Worm (Caenorhabditis elegans) whole organism, late embryonic: ENCODE measurements around the gene acp-6.

Experiments used
- C08G9.2 ChIP-seq: sonication (generic microtip); optimal IDR thresholded peaks from 2 replicates; lab custom pipeline; 2016; ENCODE audit warnings: mild to moderate bottlenecking, missing genetic modification characterization, moderate library complexity, missing compliant biosample characterization
- K02D7.2 ChIP-seq: sonication (generic microtip); optimal IDR thresholded peaks from 2 replicates; lab custom pipeline; 2017; ENCODE audit warnings: mild to moderate bottlenecking, missing genetic modification characterization, missing compliant biosample characterization
- T23F11.4 ChIP-seq: fragments of 200-800 bp; sonication (Bioruptor generic); optimal IDR thresholded peaks from 2 replicates; lab custom pipeline; 2018; ENCODE audit warnings: mild to moderate bottlenecking, missing genetic modification characterization, missing compliant biosample characterization
- ahr-1 ChIP-seq: sonication (generic microtip); optimal IDR thresholded peaks from 2 replicates; lab custom pipeline; 2016; ENCODE audit warnings: missing genetic modification characterization, missing compliant biosample characterization
- ama-1 ChIP-seq: fragments of 150-350 bp; optimal IDR thresholded peaks from 2 replicates; lab custom pipeline; 2014
- ceh-14 ChIP-seq: sonication (generic microtip); optimal IDR thresholded peaks from 2 replicates; lab custom pipeline; 2016; ENCODE audit warnings: missing genotype, missing genetic modification characterization, missing compliant biosample characterization
- ceh-18 ChIP-seq: sonication (generic microtip); optimal IDR thresholded peaks from 2 replicates; lab custom pipeline; 2016; ENCODE audit warnings: missing genetic modification characterization, missing compliant biosample characterization
- ceh-24 ChIP-seq: sonication (generic microtip); optimal IDR thresholded peaks from 2 replicates; lab custom pipeline; 2016; ENCODE audit warnings: mild to moderate bottlenecking, missing genetic modification characterization, missing compliant biosample characterization
- ceh-30 ChIP-seq: fragments of 150-350 bp; optimal IDR thresholded peaks from 2 replicates; lab custom pipeline; 2014; ENCODE audit warnings: missing biosample characterization, missing genetic modification characterization
- ceh-31 ChIP-seq: sonication (generic microtip); optimal IDR thresholded peaks from 2 replicates; lab custom pipeline; 2016; ENCODE audit warnings: missing genetic modification characterization, missing compliant biosample characterization
- ceh-45 ChIP-seq: fragments of 200-800 bp; sonication (Bioruptor generic); IDR thresholded peaks from 2 replicates; pipeline ENCODE4 v1.3.6; 2022; ENCODE audit warnings: missing genetic modification reagents, missing genetic modification characterization, missing compliant biosample characterization
- ceh-6 ChIP-seq: fragments of 200-800 bp; sonication (Bioruptor generic); optimal IDR thresholded peaks from 2 replicates; lab custom pipeline; 2018; ENCODE audit warnings: mild to moderate bottlenecking, missing genetic modification characterization, missing compliant biosample characterization
- ceh-9 ChIP-seq: sonication (generic microtip); optimal IDR thresholded peaks from 2 replicates; lab custom pipeline; 2016; ENCODE audit warnings: mild to moderate bottlenecking, missing genetic modification characterization, inconsistent platforms, missing compliant biosample characterization
- dmd-4 ChIP-seq: sonication (generic microtip); optimal IDR thresholded peaks from 2 replicates; lab custom pipeline; 2016; ENCODE audit warnings: borderline replicate concordance, missing genetic modification characterization, missing compliant biosample characterization
- dve-1 ChIP-seq: sonication (generic microtip); optimal IDR thresholded peaks from 2 replicates; lab custom pipeline; 2017; ENCODE audit warnings: antibody characterized with exemption, mild to moderate bottlenecking, missing genetic modification characterization, missing compliant biosample characterization
- fax-1 ChIP-seq: sonication (generic microtip); optimal IDR thresholded peaks from 2 replicates; lab custom pipeline; 2016; ENCODE audit warnings: missing genotype, missing genetic modification characterization, missing compliant biosample characterization
- hlh-13 ChIP-seq: fragments of 200-800 bp; sonication (Bioruptor generic); optimal IDR thresholded peaks from 2 replicates; lab custom pipeline; 2018; ENCODE audit warnings: mild to moderate bottlenecking, missing genetic modification characterization, missing compliant biosample characterization
- hlh-30 ChIP-seq: sonication (generic microtip); optimal IDR thresholded peaks from 2 replicates; lab custom pipeline; 2017; ENCODE audit warnings: antibody characterized with exemption, missing genetic modification characterization, missing compliant biosample characterization; ENCODE audit not compliant: insufficient read depth
- mec-3 ChIP-seq: sonication (generic microtip); optimal IDR thresholded peaks from 2 replicates; lab custom pipeline; 2016; ENCODE audit warnings: borderline replicate concordance, missing genetic modification characterization, missing compliant biosample characterization
- nfya-1 ChIP-seq: sonication (generic microtip); optimal IDR thresholded peaks from 2 replicates; lab custom pipeline; 2017; ENCODE audit warnings: missing genetic modification characterization, mild to moderate bottlenecking, missing compliant biosample characterization, antibody characterized with exemption, moderate library complexity
- nhr-11 ChIP-seq: fragments of 150-350 bp; optimal IDR thresholded peaks from 2 replicates; lab custom pipeline; 2014; ENCODE audit warnings: missing biosample characterization, missing genetic modification characterization
- npax-4 ChIP-seq: sonication (generic microtip); optimal IDR thresholded peaks from 2 replicates; lab custom pipeline; 2016; ENCODE audit warnings: missing genetic modification characterization, missing compliant biosample characterization
- odd-2 ChIP-seq: sonication (generic microtip); optimal IDR thresholded peaks from 2 replicates; lab custom pipeline; 2017; ENCODE audit warnings: antibody characterized with exemption, mild to moderate bottlenecking, missing genetic modification characterization, missing compliant biosample characterization
- pag-3 ChIP-seq: sonication (generic microtip); optimal IDR thresholded peaks from 2 replicates; lab custom pipeline; 2016; ENCODE audit warnings: missing compliant biosample characterization, missing genetic modification characterization, borderline replicate concordance
- pha-4 ChIP-seq: fragments of 150-350 bp; optimal IDR thresholded peaks from 2 replicates; lab custom pipeline; 2018; ENCODE audit warnings: missing biosample characterization, missing genetic modification reagents, missing genetic modification characterization
- pros-1 ChIP-seq: fragments of 150-350 bp; optimal IDR thresholded peaks from 2 replicates; lab custom pipeline; 2014; ENCODE audit warnings: missing biosample characterization, missing genetic modification reagents, missing genetic modification characterization
- ref-2 ChIP-seq: sonication (generic microtip); optimal IDR thresholded peaks from 2 replicates; lab custom pipeline; 2016; ENCODE audit warnings: missing genetic modification characterization, missing compliant biosample characterization
- rnt-1 ChIP-seq: sonication (generic microtip); optimal IDR thresholded peaks from 2 replicates; lab custom pipeline; 2016; ENCODE audit warnings: missing genetic modification characterization, missing compliant biosample characterization
- sdc-2 ChIP-seq: sonication (generic microtip); optimal IDR thresholded peaks from 2 replicates; lab custom pipeline; 2016; ENCODE audit warnings: missing genotype, missing genetic modification characterization, missing compliant biosample characterization
- sox-2 ChIP-seq: fragments of 200-800 bp; sonication (Bioruptor generic); IDR thresholded peaks from 2 replicates; pipeline ENCODE4 v1.3.6; 2022; ENCODE audit warnings: missing genetic modification reagents, missing genetic modification characterization, missing compliant biosample characterization
- tbx-7 ChIP-seq: sonication (generic microtip); optimal IDR thresholded peaks from 2 replicates; lab custom pipeline; 2016; ENCODE audit warnings: missing genotype, missing genetic modification characterization, missing compliant biosample characterization
- unc-42 ChIP-seq: sonication (generic microtip); optimal IDR thresholded peaks from 2 replicates; lab custom pipeline; 2016; ENCODE audit warnings: missing genotype, missing genetic modification characterization, missing compliant biosample characterization
- unc-55 ChIP-seq: sonication (generic microtip); optimal IDR thresholded peaks from 2 replicates; lab custom pipeline; 2017; ENCODE audit warnings: missing biosample characterization, missing genetic modification reagents, missing genetic modification characterization
- unc-86 ChIP-seq: sonication (generic microtip); optimal IDR thresholded peaks from 2 replicates; lab custom pipeline; 2016; ENCODE audit warnings: missing genetic modification characterization, missing compliant biosample characterization
- ztf-16 ChIP-seq: sonication (generic microtip); optimal IDR thresholded peaks from 2 replicates; lab custom pipeline; 2017; ENCODE audit warnings: missing genetic modification characterization, missing compliant biosample characterization

acp-6 gene

DNA sequence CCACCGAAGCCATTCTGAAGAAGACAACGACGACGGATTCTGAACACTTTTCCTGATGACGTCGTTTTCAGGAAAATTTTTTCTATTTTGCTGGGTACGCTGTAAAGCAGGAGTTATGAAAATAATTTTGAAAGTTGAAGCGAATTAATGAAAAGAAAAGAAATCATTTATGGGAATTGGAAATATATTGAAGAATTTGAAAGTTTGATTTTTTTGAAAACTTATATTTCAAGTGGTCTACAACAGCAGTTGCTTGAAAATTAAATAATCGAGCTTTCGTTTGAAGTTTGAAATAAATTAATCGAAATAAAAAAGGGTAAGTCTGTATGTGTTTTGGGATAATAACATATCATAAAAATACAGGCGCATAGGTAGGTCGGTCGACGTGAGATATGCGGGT is 42.0 kb downstream of the acp-6 start, which contains the start of gene shl-1:
Gene shl-1 (minus strand): TSS at position 101 of the 400 bp plus-strand sequence.
- TF ChIP-seq ceh-9 (tag; lab: Kevin White, UChicago) (no peak), hlh-13 (GFP tag; lab: Kevin White, UChicago) (no peak), ceh-24 (no peak), dmd-4 (tag; lab: Kevin White, UChicago) (no peak), sox-2 (GFP tag; lab: Robert Waterston, UW) (no peak), odd-2 (no peak), T23F11.4 (GFP tag; lab: Kevin White, UChicago) (no peak), nfya-1 (tag; lab: Kevin White, UChicago) (no peak)

DNA sequence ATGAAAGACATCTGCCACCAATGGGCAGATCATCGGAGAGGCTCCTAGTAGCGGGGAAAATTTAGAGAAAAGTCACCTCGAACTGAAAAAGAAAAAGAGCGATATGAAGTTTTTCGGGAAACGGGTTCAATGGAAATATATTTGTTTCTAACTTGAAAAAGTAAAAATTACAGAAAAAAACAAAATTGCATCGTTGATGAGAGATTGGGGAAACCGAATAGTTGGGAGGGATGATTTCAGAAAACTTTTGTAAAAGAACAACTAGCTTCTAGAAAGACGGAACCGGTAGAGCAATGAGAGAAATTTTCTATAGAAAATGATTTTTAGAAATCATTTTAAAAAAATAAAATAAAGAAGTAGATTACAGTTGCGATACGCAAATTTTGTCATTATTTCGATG is 47.5 kb downstream of the acp-6 start:
- no peak for TF ChIP-seq T23F11.4 (GFP tag; lab: Kevin White, UChicago)
- TF ChIP-seq K02D7.2 (tag; lab: Kevin White, UChicago), result no peak
- TF ChIP-seq rnt-1, result no peak
- TF ChIP-seq ceh-45 (GFP tag; lab: Robert Waterston, UW), result no peak
- no peak for TF ChIP-seq pha-4 (tag; lab: Kevin White, UChicago)
- TF ChIP-seq ztf-16 (tag; lab: Kevin White, UChicago), result no peak
- no peak for TF ChIP-seq nhr-11
- TF ChIP-seq hlh-13 (GFP tag; lab: Kevin White, UChicago), result no peak
- TF ChIP-seq unc-55 (GFP tag; lab: Kevin White, UChicago), result no peak
- TF ChIP-seq fax-1, result no peak
- no peak for TF ChIP-seq ahr-1

DNA sequence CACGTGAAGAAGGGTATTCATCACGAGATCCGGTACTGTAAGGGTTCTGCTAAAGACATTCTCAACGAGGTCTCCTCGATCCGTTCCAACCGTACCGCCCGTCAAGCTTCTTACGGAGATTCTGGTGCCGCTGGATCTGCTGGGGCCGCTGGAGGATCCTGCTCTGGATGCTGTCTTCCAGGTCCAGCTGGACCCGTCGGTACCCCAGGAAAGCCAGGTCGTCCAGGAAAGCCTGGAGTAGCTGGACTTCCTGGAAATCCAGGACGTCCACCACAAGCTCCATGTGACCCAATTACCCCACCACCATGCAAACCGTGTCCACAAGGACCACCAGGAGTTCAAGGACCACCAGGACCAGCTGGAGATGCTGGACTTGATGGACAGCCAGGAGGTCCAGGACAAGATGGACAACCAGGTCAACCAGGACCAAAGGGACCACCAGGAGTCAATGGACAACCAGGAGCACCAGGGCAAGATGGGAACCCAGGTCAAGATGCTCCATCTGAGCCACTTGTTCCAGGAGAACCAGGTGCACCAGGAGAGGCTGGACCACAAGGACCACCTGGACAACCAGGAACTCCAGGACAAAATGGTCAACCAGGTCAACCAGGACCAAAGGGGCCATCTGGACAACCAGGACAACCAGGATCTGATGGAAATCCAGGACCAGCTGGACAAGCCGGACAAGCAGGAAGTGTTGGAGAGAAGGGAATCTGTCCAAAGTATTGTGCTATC is 48.4 kb downstream of the acp-6 start:
- TF ChIP-seq ceh-14 (tag; lab: Kevin White, UChicago) (no peak), ceh-31 (no peak), hlh-30 (tag; lab: Kevin White, UChicago) (no peak), ama-1 (lab: Kevin White, UChicago) (no peak), dve-1 (tag; lab: Kevin White, UChicago) (no peak), C08G9.2 (tag; lab: Kevin White, UChicago) (no peak), ceh-45 (GFP tag; lab: Robert Waterston, UW) (no peak), pag-3 (tag; lab: Kevin White, UChicago) (no peak), npax-4 (tag; lab: Kevin White, UChicago) (no peak)

DNA sequence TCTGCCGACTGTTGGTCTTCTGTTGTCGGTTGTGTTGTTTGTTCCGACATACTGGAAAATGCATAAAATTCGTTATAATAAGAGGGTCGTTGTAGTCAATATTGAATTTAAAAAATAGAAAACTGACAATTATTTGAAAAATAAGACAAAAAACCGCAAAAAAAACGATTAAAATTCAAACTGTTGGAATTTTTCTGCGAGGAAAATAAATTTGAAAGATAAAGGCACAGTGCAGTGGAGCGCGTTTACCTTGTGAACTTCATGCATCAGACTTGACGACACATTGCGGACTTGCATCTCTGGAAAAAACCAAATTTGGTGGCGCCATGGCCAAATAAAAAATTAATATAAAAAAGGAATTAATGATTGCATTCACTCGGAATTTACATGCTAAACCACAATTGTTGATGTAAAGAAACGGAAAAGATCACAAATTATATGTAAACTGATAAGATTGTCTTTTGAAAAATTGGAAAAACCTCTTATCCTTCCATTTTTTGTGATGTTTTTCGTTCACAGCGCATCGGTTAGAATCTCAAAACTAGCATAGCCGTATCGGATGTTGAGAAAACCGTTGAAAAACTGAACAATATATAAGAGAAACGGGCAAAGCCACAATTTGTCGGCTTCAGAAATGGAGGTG is 49.3 kb downstream of the acp-6 start, which contains the start of the genes hrpf-2 and bli-6:
Gene hrpf-2 (minus strand): TSS at position 51 of the 643 bp plus-strand sequence.
Gene bli-6 (plus strand): TSS at position 593 of the 643 bp plus-strand sequence.
- TF ChIP-seq mec-3 (tag; lab: Kevin White, UChicago), result no peak
- TF ChIP-seq ceh-6 (GFP tag; lab: Kevin White, UChicago), result no peak
- TF ChIP-seq dve-1 (tag; lab: Kevin White, UChicago), result no peak
- TF ChIP-seq unc-42 (tag; lab: Kevin White, UChicago), result peak; percentile 34
- TF ChIP-seq ref-2 (tag; lab: Kevin White, UChicago), result peak; percentile 8
- no peak for TF ChIP-seq ceh-30 (tag; lab: Kevin White, UChicago)
- no peak for TF ChIP-seq pha-4 (tag; lab: Kevin White, UChicago)
- no peak for TF ChIP-seq tbx-7 (tag; lab: Kevin White, UChicago)
- no peak for TF ChIP-seq pros-1 (tag; lab: Kevin White, UChicago)
- no peak for TF ChIP-seq C08G9.2 (tag; lab: Kevin White, UChicago)
- TF ChIP-seq nfya-1 (tag; lab: Kevin White, UChicago), result peak; percentile 44
- TF ChIP-seq sdc-2 (tag; lab: Kevin White, UChicago), result no peak
- TF ChIP-seq ztf-16 (tag; lab: Kevin White, UChicago), result no peak
- no peak for TF ChIP-seq unc-86 (tag; lab: Kevin White, UChicago)
- peak; percentile 42 for TF ChIP-seq ceh-18
- TF ChIP-seq ceh-31, result no peak
